Fruit fly (Drosophila melanogaster) ovary, adult (tissue): Measurements from ENCODE around the gene CG31087.
A peak's percentile ranks its signal among the peaks of the same experiment; 100 is the strongest.

ENCODE experiments used
- CG17801 ChIP-seq: fragments of 200-800 bp; optimal IDR thresholded peaks from 2 replicates; lab custom pipeline; 2019; ENCODE audit warnings: missing biosample characterization, mild to moderate bottlenecking, missing genetic modification characterization, moderate library complexity; ENCODE audit not compliant: partially characterized antibody

CG31087 gene

dm6 chr3R:25281165-25281564, 32.5 kb downstream of the CG31087 start, which contains the start of gene CG11892:
CG11892 (plus strand) TSS chr3R:25281548.
- TF ChIP-seq CG17801 (GFP tag; lab: Kevin White, UChicago), result peak; percentile 29

- TF ChIP-seq CG17801 (GFP tag; lab: Kevin White, UChicago), result no peak
Observed at dm6 chr3R:25279796-25280350, 33.8 kb downstream of the CG31087 start, which contains the start of gene CG10514. CG10514 (minus strand) TSS chr3R:25279846.

- TF ChIP-seq CG17801 (GFP tag; lab: Kevin White, UChicago), result no peak
Observed at dm6 chr3R:25277112-25277511, 36.5 kb downstream of the CG31087 start, which contains the start of gene CG10513. CG10513 (minus strand) TSS chr3R:25277212.

dm6 chr3R:25275276-25275675, 38.4 kb downstream of the CG31087 start:
- peak; percentile 77 for TF ChIP-seq CG17801 (GFP tag; lab: Kevin White, UChicago)

- no peak for TF ChIP-seq CG17801 (GFP tag; lab: Kevin White, UChicago)
Observed at dm6 chr3R:25273537-25273936, 40.1 kb downstream of the CG31087 start, which contains the start of gene CG11878. CG11878 (plus strand) TSS chr3R:25273837.

- TF ChIP-seq CG17801 (GFP tag; lab: Kevin White, UChicago), result no peak
Observed at dm6 chr3R:25269909-25270308, 43.7 kb downstream of the CG31087 start, which contains the start of the genes CG11889 and CG11891. CG11889 (plus strand) TSS chr3R:25270209. CG11891 (plus strand) TSS chr3R:25270209.

dm6 chr3R:25266751-25267150, 46.9 kb downstream of the CG31087 start:
- TF ChIP-seq CG17801 (GFP tag; lab: Kevin White, UChicago), result no peak

- peak; percentile 65 for TF ChIP-seq CG17801 (GFP tag; lab: Kevin White, UChicago)
Observed at dm6 chr3R:25265589-25266201, 47.9 kb downstream of the CG31087 start, which contains the start of the genes GlnRS and RIOK2. GlnRS (minus strand) TSS chr3R:25265721. RIOK2 (plus strand) TSS chr3R:25265844.

dm6 chr3R:25262322-25262761, 51.3 kb downstream of the CG31087 start, which contains the start of the genes Kdsr and CG11858:
Kdsr (minus strand) TSS chr3R:25262498.
CG11858 (plus strand) TSS chr3R:25262741.
- peak; percentile 83 for TF ChIP-seq CG17801 (GFP tag; lab: Kevin White, UChicago)
